Fruit fly (Drosophila melanogaster): ENCODE data around the gene tna.
A peak's percentile ranks its signal among the peaks of the same experiment; 100 is the strongest.

tna gene

dm6 chr3L:10896923-10897322 is 61.6 kb downstream of the tna start (continued):
- TF ChIP-seq stc (GFP tag; IDR thresholded peaks at IDR 0.05) (no peak), CG34376 (GFP tag; optimal IDR thresholded peaks at IDR 0.05) (peak; percentile 89), CG6765 (GFP tag; optimal IDR thresholded peaks at IDR 0.05) (no peak), CG14014 (GFP tag; IDR thresholded peaks at IDR 0.05) (no peak), mirr (GFP tag; optimal IDR thresholded peaks at IDR 0.05) (peak; percentile 92), CG10147 (GFP tag; optimal IDR thresholded peaks at IDR 0.05) (no peak), hb (GFP tag; IDR thresholded peaks at IDR 0.05; ENCODE audit: partially characterized antibody) (no peak)

dm6 chr3L:10897534-10898255 is 62.4 kb downstream of the tna start:
- TF ChIP-seq Kr (GFP tag; optimal IDR thresholded peaks at IDR 0.05) (peak; percentile 25), sug (tag; optimal IDR thresholded peaks at IDR 0.05) (peak; percentile 54), D19B (GFP tag; optimal IDR thresholded peaks at IDR 0.05) (peak; percentile 89), row (GFP tag; IDR thresholded peaks at IDR 0.05) (peak; percentile 32; the same call in 1 of the 3 replicates), chinmo (GFP tag; IDR thresholded peaks at IDR 0.05; ENCODE audit: partially characterized antibody) (peak; percentile 83; the same call in 2 of the 4 replicates), gem (tag; optimal IDR thresholded peaks at IDR 0.05) (peak; percentile 11), CG34224 (GFP tag; IDR thresholded peaks at IDR 0.05; ENCODE audit: partially characterized antibody) (no peak), bcd (GFP tag; optimal IDR thresholded peaks at IDR 0.05) (peak; percentile 16), CG14710 (tag; optimal IDR thresholded peaks at IDR 0.05) (no peak), dmrt99B (tag; optimal IDR thresholded peaks at IDR 0.05) (peak; percentile 3), CG16813 (GFP tag; IDR thresholded peaks at IDR 0.05; ENCODE audit: partially characterized antibody) (0 out of 3 replicates have a peak, but pooled peaks have one; percentile 16), pan (optimal IDR thresholded peaks at IDR 0.05) (no peak), pan (GFP tag; optimal IDR thresholded peaks at IDR 0.05 in 1 of 2, IDR thresholded peaks at IDR 0.05 in 1 of 2) (peak in 1 of 2 experiments; percentile 43), CG2678 (tag; optimal IDR thresholded peaks at IDR 0.05) (peak; percentile 22), CG11504 (tag; optimal IDR thresholded peaks at IDR 0.05) (peak; percentile 7), CG31441 (GFP tag; IDR thresholded peaks at IDR 0.05) (0 out of 2 replicates have a peak, but pooled peaks have one; percentile 26), Antp (GFP tag; optimal IDR thresholded peaks at IDR 0.05) (no peak), crol (GFP tag; IDR thresholded peaks at IDR 0.05) (peak; percentile 92), nerfin-1 (tag; optimal IDR thresholded peaks at IDR 0.05) (no peak), CG4707 (GFP tag; optimal IDR thresholded peaks at IDR 0.05) (peak; percentile 10), Fer2 (tag; optimal IDR thresholded peaks at IDR 0.05) (no peak), BEAF-32 (GFP tag; optimal IDR thresholded peaks at IDR 0.05) (no peak), hkb (optimal IDR thresholded peaks at IDR 0.05) (no peak), hkb (GFP tag; IDR thresholded peaks at IDR 0.05) (0 out of 2 replicates have a peak, but pooled peaks have one; percentile 15), Dfd (GFP tag; optimal IDR thresholded peaks at IDR 0.05) (peak in 1 of 2 experiments; percentile 53), CG8290 (GFP tag; optimal IDR thresholded peaks at IDR 0.05) (no peak), CG8290 (tag; optimal IDR thresholded peaks at IDR 0.05) (peak in 1 of 2 experiments; percentile 19), Pdp1 (GFP tag; optimal IDR thresholded peaks at IDR 0.05) (peak in 1 of 2 experiments; percentile 70), wor (GFP tag; IDR thresholded peaks at IDR 0.05) (no peak), toy (GFP tag; IDR thresholded peaks at IDR 0.05) (no peak), CkIIα-i1 (GFP tag; IDR thresholded peaks at IDR 0.05) (no peak), CG30403 (GFP tag; optimal IDR thresholded peaks at IDR 0.05) (peak; percentile 0), Bdp1 (GFP tag; optimal IDR thresholded peaks at IDR 0.05) (no peak), CG17912 (GFP tag; optimal IDR thresholded peaks at IDR 0.05) (no peak), CG1603 (tag; optimal IDR thresholded peaks at IDR 0.05) (peak; percentile 41), H2.0 (GFP tag; IDR thresholded peaks at IDR 0.05) (peak; percentile 44), sd (tag; optimal IDR thresholded peaks at IDR 0.05) (peak; percentile 49), Adf1 (GFP tag; IDR thresholded peaks at IDR 0.05) (0 out of 2 replicates have a peak, but pooled peaks have one; percentile 23), salm (tag; optimal IDR thresholded peaks at IDR 0.05) (no peak), lab (GFP tag; optimal IDR thresholded peaks at IDR 0.05) (peak; percentile 26), MBD-R2 (GFP tag; IDR thresholded peaks at IDR 0.05) (no peak)

Measured in whole organism, embryonic.